Fruit fly (Drosophila melanogaster) whole organism, wandering third instar larva: Measurements from ENCODE around the gene CG3061.

Experiments used
- CG9705 ChIP-seq: fragments of 200-800 bp; sonication (Bioruptor generic); optimal IDR thresholded peaks from 2 replicates; lab custom pipeline; 2018; ENCODE audit warnings: missing biosample characterization, mild to moderate bottlenecking, missing genetic modification characterization
- Dif ChIP-seq: fragments of 200-275, 200-300 bp; sonication (Bioruptor generic); optimal IDR thresholded peaks from 2 replicates; lab custom pipeline; 2018; ENCODE audit warnings: missing biosample characterization, missing genetic modification characterization; ENCODE audit not compliant: partially characterized antibody
- Sp1 ChIP-seq: fragments of 200-800 bp; sonication (Bioruptor generic); optimal IDR thresholded peaks from 3 replicates; lab custom pipeline; 2019; ENCODE audit warnings: missing biosample characterization, mild to moderate bottlenecking, missing genetic modification characterization, moderate library complexity
- Vsx2 ChIP-seq: fragments of 200-300, 225-300 bp; sonication (Bioruptor generic); optimal IDR thresholded peaks from 2 replicates; lab custom pipeline; 2018; ENCODE audit warnings: missing biosample characterization, missing genetic modification characterization; ENCODE audit not compliant: partially characterized antibody
- brk ChIP-seq: fragments of 200-800 bp; sonication (Bioruptor generic); optimal IDR thresholded peaks from 2 replicates; lab custom pipeline; 2016; ENCODE audit warnings: missing biosample characterization, mild to moderate bottlenecking, missing genetic modification characterization
- dmrt93B ChIP-seq: fragments of 200-800 bp; sonication (Bioruptor generic); optimal IDR thresholded peaks from 2 replicates; lab custom pipeline; 2018; ENCODE audit warnings: missing biosample characterization, mild to moderate bottlenecking, missing genetic modification characterization
- jim ChIP-seq: fragments of 175-275, 200-325 bp; sonication (Bioruptor generic); optimal IDR thresholded peaks from 2 replicates; lab custom pipeline; 2016; ENCODE audit warnings: missing biosample characterization, mild to moderate bottlenecking, missing genetic modification characterization
- psq ChIP-seq: fragments of 200-800 bp; sonication (Bioruptor generic); optimal IDR thresholded peaks from 3 replicates; lab custom pipeline; 2017; ENCODE audit warnings: missing biosample characterization, mild to moderate bottlenecking, missing genetic modification characterization, moderate library complexity
- usp ChIP-seq: fragments of >200 bp; optimal IDR thresholded peaks from 2 replicates; lab custom pipeline; 2017; ENCODE audit warnings: missing biosample characterization, missing genetic modification characterization

- TF ChIP-seq CG9705 (GFP tag; lab: Kevin White, UChicago): no peak
- no peak for TF ChIP-seq usp (GFP tag; lab: Kevin White, UChicago)
- no peak for TF ChIP-seq dmrt93B (GFP tag; lab: Kevin White, UChicago)
- TF ChIP-seq Dif (GFP tag; lab: Kevin White, UChicago): no peak
- TF ChIP-seq Sp1: no peak
- TF ChIP-seq jim (GFP tag; lab: Kevin White, UChicago): no peak
- TF ChIP-seq psq (GFP tag; lab: Kevin White, UChicago): no peak
- TF ChIP-seq brk (GFP tag; lab: Kevin White, UChicago): no peak
- no peak for TF ChIP-seq Vsx2 (GFP tag; lab: Kevin White, UChicago)
These were observed 21.0 kb upstream of the CG3061 start for dm6 chr3R:14011175-14011574.
